Worm (Caenorhabditis elegans): Measurements from ENCODE around the gene sds-22.
A peak's percentile ranks its signal among the peaks of the same experiment; 100 is the strongest.

ce11 chrII:7817580-7817979 is 40.6 kb upstream of the sds-22 start:
- TF ChIP-seq cnd-1 (tag; optimal IDR thresholded peaks at IDR 0.05), result peak; percentile 9
- TF ChIP-seq pha-4 (tag; optimal IDR thresholded peaks at IDR 0.05), result no peak
- no peak for TF ChIP-seq elt-3 (tag; optimal IDR thresholded peaks at IDR 0.05)
- no peak for TF ChIP-seq lsy-2 (tag; optimal IDR thresholded peaks at IDR 0.05)
- no peak for TF ChIP-seq snpc-4 (tag; optimal IDR thresholded peaks at IDR 0.05)
- TF ChIP-seq mab-5 (tag; optimal IDR thresholded peaks at IDR 0.05), result no peak
- TF ChIP-seq unc-62 (GFP tag; optimal IDR thresholded peaks at IDR 0.05), result no peak
- no peak for TF ChIP-seq mls-2 (tag; optimal IDR thresholded peaks at IDR 0.05)

Measured in whole organism, mixed stage, embryonic.